Fruit fly (Drosophila melanogaster): Measurements from ENCODE around the gene CG32407.

DNA sequence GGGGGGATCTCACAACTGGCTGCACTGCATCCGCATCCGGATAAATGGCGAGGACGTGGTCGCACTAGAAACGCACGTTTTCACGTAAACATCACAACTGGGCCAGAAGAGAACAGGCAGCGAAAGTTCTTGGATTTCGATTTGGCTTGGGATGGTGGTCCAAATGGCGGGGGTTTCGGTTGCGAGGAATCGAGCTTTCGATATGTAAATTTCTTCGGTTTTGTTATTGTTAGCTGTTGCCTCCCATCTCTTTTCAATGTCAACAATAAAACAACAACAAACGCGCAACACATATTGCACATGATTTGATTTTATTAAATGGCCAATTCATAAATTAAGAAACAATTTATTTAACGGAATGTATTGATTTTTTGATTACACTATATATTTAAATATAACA is 639 bp upstream of the CG32407 start, which contains the start of gene PXo:
- TF ChIP-seq CG4854 (GFP tag; optimal IDR thresholded peaks at IDR 0.05) (no peak), unc-4 (GFP tag; IDR thresholded peaks at IDR 0.05; ENCODE audit: partially characterized antibody) (no peak), Sox102F (GFP tag; optimal IDR thresholded peaks at IDR 0.05) (no peak), schlank (tag; optimal IDR thresholded peaks at IDR 0.05) (no peak), CG18011 (GFP tag; optimal IDR thresholded peaks at IDR 0.05) (no peak), sim (GFP tag; IDR thresholded peaks at IDR 0.05) (no peak), odd (GFP tag; optimal IDR thresholded peaks at IDR 0.05) (no peak), CG6654 (GFP tag; optimal IDR thresholded peaks at IDR 0.05) (no peak), sens-2 (GFP tag; IDR thresholded peaks at IDR 0.05) (no peak), lola (GFP tag; optimal IDR thresholded peaks at IDR 0.05) (no peak)

Data from whole organism, embryonic.